Worm (Caenorhabditis elegans): Measurements from ENCODE around the gene F01F1.15.

F01F1.15 gene

DNA sequence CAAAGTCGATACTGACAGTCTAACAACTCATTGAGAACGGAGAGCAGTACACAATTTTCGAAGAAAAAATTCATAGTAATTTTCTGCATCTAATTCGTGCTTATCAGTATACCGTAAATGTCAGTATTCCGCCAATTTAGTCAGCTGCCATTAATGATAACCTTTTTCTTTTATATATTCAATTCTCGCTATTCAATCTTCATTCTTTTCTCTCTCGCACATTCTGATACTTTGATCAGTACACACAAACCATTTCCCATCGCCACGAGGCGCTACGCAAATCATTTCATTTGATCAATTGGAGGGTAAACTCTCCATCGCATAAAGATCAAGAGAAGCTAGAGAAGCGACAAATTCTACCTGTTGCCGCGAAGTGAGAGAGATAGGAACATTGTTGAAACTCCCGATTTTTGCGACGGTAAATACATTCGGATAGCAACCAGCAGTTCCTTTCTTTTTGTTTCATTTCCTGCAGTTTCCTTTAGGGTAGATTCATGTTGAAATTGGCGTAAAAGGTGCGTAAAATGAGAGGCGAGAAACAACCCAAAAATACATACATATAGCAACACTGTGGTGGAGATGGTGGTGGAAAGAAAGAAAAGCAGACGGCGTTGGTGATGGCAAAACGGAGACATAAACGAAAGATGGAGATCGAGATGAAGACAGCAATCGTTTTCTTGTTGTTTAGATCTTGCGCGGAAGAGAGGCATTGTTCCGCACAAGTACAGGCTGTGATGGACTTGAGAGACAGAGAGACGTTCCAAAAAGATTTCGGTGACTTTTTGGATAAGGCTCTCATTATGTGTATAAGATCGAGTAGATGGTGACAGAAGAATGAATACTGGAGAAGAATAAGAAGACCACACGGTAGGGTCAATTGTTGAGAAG is 30.9 kb downstream of the F01F1.15 start:
- no peak for TF ChIP-seq efl-3 (GFP tag; optimal IDR thresholded peaks at IDR 0.05)
- TF ChIP-seq ceh-88 (GFP tag; IDR thresholded peaks at IDR 0.05): no peak
- TF ChIP-seq snpc-4 (tag; optimal IDR thresholded peaks at IDR 0.05): no peak
- TF ChIP-seq tbx-2 (tag; optimal IDR thresholded peaks at IDR 0.05): peak; percentile 66
- peak; percentile 66 for TF ChIP-seq snu-23 (GFP tag; optimal IDR thresholded peaks at IDR 0.05)
- TF ChIP-seq nhr-90 (tag; optimal IDR thresholded peaks at IDR 0.05; ENCODE audit: poor library complexity): peak; percentile 62
- TF ChIP-seq elt-2 (tag; optimal IDR thresholded peaks at IDR 0.05): peak; percentile 74
- no peak for TF ChIP-seq lin-39 (tag; optimal IDR thresholded peaks at IDR 0.05)
- TF ChIP-seq zag-1 (tag; optimal IDR thresholded peaks at IDR 0.05): no peak
- peak in 1 of 2 experiments; percentile 46 for TF ChIP-seq lsy-2 (tag; optimal IDR thresholded peaks at IDR 0.05)
- peak; percentile 66 for TF ChIP-seq nhr-77 (tag; optimal IDR thresholded peaks at IDR 0.05)
- peak in 1 of 2 experiments; percentile 84 for TF ChIP-seq mdl-1 (tag; optimal IDR thresholded peaks at IDR 0.05)
- TF ChIP-seq ceh-82 (tag; optimal IDR thresholded peaks at IDR 0.05): peak in 1 of 3 experiments; percentile 18
- TF ChIP-seq lin-14 (GFP tag; optimal IDR thresholded peaks at IDR 0.05): peak; percentile 72
- peak; percentile 51 for TF ChIP-seq unc-130 (tag; optimal IDR thresholded peaks at IDR 0.05)
- peak; percentile 52 for TF ChIP-seq C16A3.4 (tag; optimal IDR thresholded peaks at IDR 0.05)
- TF ChIP-seq hlh-4 (tag; optimal IDR thresholded peaks at IDR 0.05): no peak
- TF ChIP-seq lin-35 (GFP tag; optimal IDR thresholded peaks at IDR 0.05): peak in 1 of 2 experiments; percentile 61
- peak; percentile 71 for TF ChIP-seq nhr-20 (tag; optimal IDR thresholded peaks at IDR 0.05)
- TF ChIP-seq fkh-4 (tag; optimal IDR thresholded peaks at IDR 0.05; ENCODE audit: borderline replicate concordance): no peak
- peak; percentile 79 for TF ChIP-seq nhr-85 (tag)
- TF ChIP-seq efl-1 (optimal IDR thresholded peaks at IDR 0.05): peak in 1 of 2 experiments; percentile 1
- no peak for TF ChIP-seq efl-1 (GFP tag; optimal IDR thresholded peaks at IDR 0.05 in 1 of 2)
- no peak for TF ChIP-seq nhr-237 (tag; optimal IDR thresholded peaks at IDR 0.05)
- no peak for TF ChIP-seq F16B12.6 (tag; optimal IDR thresholded peaks at IDR 0.05)
- TF ChIP-seq blmp-1 (tag; optimal IDR thresholded peaks at IDR 0.05): peak; percentile 83
- peak; percentile 46 for TF ChIP-seq nhr-19 (GFP tag; conservative IDR thresholded peaks at IDR 0.05)
- TF ChIP-seq ceh-90 (tag; optimal IDR thresholded peaks at IDR 0.05): no peak
- TF ChIP-seq pax-3 (tag; optimal IDR thresholded peaks at IDR 0.05): peak; percentile 54
- TF ChIP-seq nhr-76 (tag; optimal IDR thresholded peaks at IDR 0.05): no peak
- no peak for TF ChIP-seq ztf-11 (tag; optimal IDR thresholded peaks at IDR 0.05)
- peak; percentile 18 for TF ChIP-seq nhr-47 (tag; optimal IDR thresholded peaks at IDR 0.05)
- TF ChIP-seq nhr-12 (tag; optimal IDR thresholded peaks at IDR 0.05): no peak
- no peak for TF ChIP-seq egl-27 (tag; optimal IDR thresholded peaks at IDR 0.05)
- TF ChIP-seq ama-1 (optimal IDR thresholded peaks at IDR 0.05): peak; percentile 70
- TF ChIP-seq nhr-71 (tag; optimal IDR thresholded peaks at IDR 0.05): peak; percentile 76
- no peak for TF ChIP-seq unc-86 (tag; optimal IDR thresholded peaks at IDR 0.05)
- peak in 5 of 6 experiments; percentile 14 to 76 (median 54) for TF ChIP-seq elt-3 (tag; optimal IDR thresholded peaks at IDR 0.05)
- TF ChIP-seq mep-1 (tag; optimal IDR thresholded peaks at IDR 0.05): peak; percentile 25

DNA sequence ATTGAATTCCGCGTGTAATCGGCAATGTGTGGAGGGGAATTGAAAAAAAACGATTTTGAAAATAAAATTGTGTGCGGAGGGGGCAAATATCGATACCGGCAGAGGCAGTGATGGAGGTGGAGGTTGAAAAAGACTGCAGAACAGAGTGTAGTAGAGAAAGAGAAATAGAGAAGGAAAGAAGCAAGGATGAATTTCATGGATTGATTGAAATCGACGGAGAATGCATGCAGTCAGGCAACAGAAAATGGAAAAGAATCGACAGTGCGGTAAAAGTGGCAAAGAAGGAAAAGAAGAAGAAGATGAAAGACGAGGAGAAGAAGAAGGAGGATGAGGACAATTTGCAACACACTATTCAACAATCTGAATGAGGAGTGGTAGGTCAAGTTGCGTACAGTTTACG is 32.5 kb downstream of the F01F1.15 start, which contains the start of gene W04D12.1:
TSS of gene W04D12.1 (plus strand) at position 111 of the 400 bp plus-strand sequence.
- no peak for TF ChIP-seq ceh-88 (GFP tag; IDR thresholded peaks at IDR 0.05)
- no peak for TF ChIP-seq C16A3.4 (tag; optimal IDR thresholded peaks at IDR 0.05)
- TF ChIP-seq unc-130 (tag; optimal IDR thresholded peaks at IDR 0.05): peak; percentile 6
- peak; percentile 56 for TF ChIP-seq mep-1 (tag; optimal IDR thresholded peaks at IDR 0.05)
- TF ChIP-seq ztf-4 (tag; optimal IDR thresholded peaks at IDR 0.05): no peak
- peak; percentile 33 for TF ChIP-seq nhr-20 (tag; optimal IDR thresholded peaks at IDR 0.05)
- peak; percentile 21 for TF ChIP-seq lin-14 (GFP tag; optimal IDR thresholded peaks at IDR 0.05)
- TF ChIP-seq efl-1 (optimal IDR thresholded peaks at IDR 0.05): peak in 1 of 2 experiments; percentile 11
- TF ChIP-seq efl-1 (GFP tag; optimal IDR thresholded peaks at IDR 0.05 in 1 of 2): no peak
- peak; percentile 29 for TF ChIP-seq skn-1 (tag; optimal IDR thresholded peaks at IDR 0.05)
- TF ChIP-seq blmp-1 (tag; optimal IDR thresholded peaks at IDR 0.05): peak; percentile 94
- TF ChIP-seq efl-3 (GFP tag; optimal IDR thresholded peaks at IDR 0.05): no peak
- TF ChIP-seq lsy-2 (tag; optimal IDR thresholded peaks at IDR 0.05): peak in 1 of 2 experiments; percentile 24
- no peak for TF ChIP-seq sptf-1 (tag; optimal IDR thresholded peaks at IDR 0.05)
- TF ChIP-seq ama-1 (optimal IDR thresholded peaks at IDR 0.05): no peak
- TF ChIP-seq snu-23 (GFP tag; optimal IDR thresholded peaks at IDR 0.05): peak; percentile 20
- peak; percentile 15 for TF ChIP-seq rnt-1 (tag; optimal IDR thresholded peaks at IDR 0.05)
- TF ChIP-seq tlp-1 (tag; optimal IDR thresholded peaks at IDR 0.05): no peak
- TF ChIP-seq lin-35 (GFP tag; optimal IDR thresholded peaks at IDR 0.05): peak in 1 of 2 experiments; percentile 35
- TF ChIP-seq vab-15 (tag; optimal IDR thresholded peaks at IDR 0.05): no peak
- TF ChIP-seq lin-39 (tag; optimal IDR thresholded peaks at IDR 0.05): no peak
- TF ChIP-seq nhr-71 (tag; optimal IDR thresholded peaks at IDR 0.05): peak; percentile 12
- no peak for TF ChIP-seq pqm-1 (tag; optimal IDR thresholded peaks at IDR 0.05)
- TF ChIP-seq nhr-85 (tag): peak; percentile 72
